Worm (Caenorhabditis elegans) whole organism, L1 larva: Measurements from ENCODE around the gene pals-19.

Source experiments
- C16A3.4 ChIP-seq: fragments of 150-350 bp; optimal IDR thresholded peaks from 2 replicates; lab custom pipeline; 2014; ENCODE audit warnings: missing biosample characterization, missing genetic modification characterization
- C34B4.2 ChIP-seq: sonication (generic microtip); optimal IDR thresholded peaks from 2 replicates; lab custom pipeline; 2017; ENCODE audit warnings: mild to moderate bottlenecking, missing genetic modification characterization, missing compliant biosample characterization
- aha-1 ChIP-seq: fragments of 150-350 bp; optimal IDR thresholded peaks from 2 replicates; lab custom pipeline; 2014; ENCODE audit warnings: missing biosample characterization, missing genetic modification characterization
- blmp-1 ChIP-seq: fragments of 150-350 bp; optimal IDR thresholded peaks from 2 replicates; lab custom pipeline; 2014; ENCODE audit warnings: missing biosample characterization, missing genetic modification characterization
- ceh-82 ChIP-seq, 3 experiments: fragments of 150-350 bp in 1 of 3; sonication (generic microtip) in 2 of 3; optimal IDR thresholded peaks; 2 replicates each; lab custom pipeline; 2014 to 2017; ENCODE audit warnings: missing biosample characterization in 3 of 3, missing genetic modification characterization in 3 of 3
- ceh-88 ChIP-seq: fragments of 200-800 bp; sonication (Bioruptor generic); IDR thresholded peaks from 2 replicates; pipeline ENCODE4 v1.3.6; 2022; ENCODE audit warnings: missing genetic modification characterization, missing compliant biosample characterization
- ceh-90 ChIP-seq: sonication (generic microtip); optimal IDR thresholded peaks from 2 replicates; lab custom pipeline; 2016; ENCODE audit warnings: missing genetic modification characterization, missing compliant biosample characterization
- dpl-1 ChIP-seq, 3 experiments: fragments of 150-350 bp in 2 of 3; sonication (generic microtip) in 1 of 3; optimal IDR thresholded peaks; 2 replicates each; lab custom pipeline; 2014 to 2017; ENCODE audit warnings: missing biosample characterization in 3 of 3, missing genetic modification characterization in 3 of 3, missing genetic modification reagents in 3 of 3
- efl-1 ChIP-seq, 4 experiments: fragments of 150-350 bp; optimal IDR thresholded peaks in 3 of 4; peaks in 1 of 4; 1 replicate in 1 of 4; 2 replicates in 3 of 4; lab custom pipeline; 2014; ENCODE audit warnings: missing biosample characterization in 2 of 4, missing genetic modification characterization in 2 of 4, missing genetic modification reagents in 2 of 4
- elt-2 ChIP-seq: sonication (generic microtip); optimal IDR thresholded peaks from 2 replicates; lab custom pipeline; 2016; ENCODE audit warnings: missing genetic modification characterization, mild to moderate bottlenecking, inconsistent platforms, missing compliant biosample characterization, missing genetic modification reagents
- fkh-4 ChIP-seq: sonication (generic microtip); optimal IDR thresholded peaks from 2 replicates; lab custom pipeline; 2016; ENCODE audit warnings: missing compliant biosample characterization, missing genetic modification characterization, borderline replicate concordance
- fos-1 ChIP-seq: fragments of 150-350 bp; optimal IDR thresholded peaks from 2 replicates; lab custom pipeline; 2014; ENCODE audit warnings: missing biosample characterization, missing genetic modification characterization
- grh-1 ChIP-seq: fragments of 200-800 bp; sonication (Bioruptor generic); IDR thresholded peaks from 2 replicates; pipeline ENCODE4 v1.3.6; 2022; ENCODE audit warnings: missing genetic modification reagents, missing genetic modification characterization, missing compliant biosample characterization
- jun-1 ChIP-seq: fragments of 150-350 bp; optimal IDR thresholded peaks from 2 replicates; lab custom pipeline; 2014; ENCODE audit warnings: missing biosample characterization, missing genetic modification reagents, missing genetic modification characterization
- lin-13 ChIP-seq: fragments of 150-350 bp; optimal IDR thresholded peaks from 2 replicates; lab custom pipeline; 2014; ENCODE audit warnings: missing biosample characterization, missing genetic modification reagents, missing genetic modification characterization
- lin-14 ChIP-seq: fragments of 200-800 bp; sonication (Bioruptor generic); optimal IDR thresholded peaks from 2 replicates; lab custom pipeline; 2018; ENCODE audit warnings: mild to moderate bottlenecking, missing genetic modification characterization, moderate library complexity, missing compliant biosample characterization
- lin-35 ChIP-seq, 2 experiments: fragments of 150-350 bp; optimal IDR thresholded peaks; 2 replicates each; lab custom pipeline; 2014; ENCODE audit warnings: missing biosample characterization in 2 of 2, missing genetic modification characterization in 2 of 2, missing genetic modification reagents in 2 of 2
- lsy-2 ChIP-seq, 2 experiments: fragments of 150-350 bp; optimal IDR thresholded peaks; 2 replicates each; lab custom pipeline; 2014; ENCODE audit warnings: missing biosample characterization in 2 of 2, missing genetic modification characterization in 2 of 2
- mab-9 ChIP-seq: fragments of 200-800 bp; sonication (Bioruptor generic); IDR thresholded peaks from 2 replicates; pipeline ENCODE4 v1.3.6; 2022; ENCODE audit warnings: missing genetic modification reagents, missing genetic modification characterization, missing compliant biosample characterization
- mdl-1 ChIP-seq, 2 experiments: fragments of 150-350 bp; optimal IDR thresholded peaks; 2 replicates each; lab custom pipeline; 2014 to 2017; ENCODE audit warnings: missing biosample characterization in 2 of 2, missing genetic modification characterization in 2 of 2, inconsistent platforms in 1 of 2
- mep-1 ChIP-seq: fragments of 150-350 bp; optimal IDR thresholded peaks from 2 replicates; lab custom pipeline; 2014; ENCODE audit warnings: missing biosample characterization, missing genetic modification characterization
- nhr-11 ChIP-seq: fragments of 150-350 bp; optimal IDR thresholded peaks from 2 replicates; lab custom pipeline; 2014; ENCODE audit warnings: missing biosample characterization, missing genetic modification characterization
- nhr-20 ChIP-seq: sonication (generic microtip); optimal IDR thresholded peaks from 2 replicates; lab custom pipeline; 2016; ENCODE audit warnings: mild to moderate bottlenecking, missing genetic modification characterization, missing compliant biosample characterization
- nhr-28 ChIP-seq: fragments of 150-350 bp; optimal IDR thresholded peaks from 2 replicates; lab custom pipeline; 2014; ENCODE audit warnings: missing biosample characterization, missing genetic modification characterization
- nhr-71 ChIP-seq: sonication (generic microtip); optimal IDR thresholded peaks from 2 replicates; lab custom pipeline; 2016; ENCODE audit warnings: mild to moderate bottlenecking, missing genetic modification characterization, moderate library complexity, missing compliant biosample characterization
- nhr-77 ChIP-seq: fragments of 150-350 bp; optimal IDR thresholded peaks from 2 replicates; lab custom pipeline; 2014; ENCODE audit warnings: missing biosample characterization, missing genetic modification characterization
- nhr-84 ChIP-seq: sonication (generic microtip); optimal IDR thresholded peaks from 2 replicates; lab custom pipeline; 2017; ENCODE audit warnings: missing biosample characterization, missing genetic modification characterization
- nhr-85 ChIP-seq: sonication (generic microtip); peaks from one replicate; lab custom pipeline; 2016; ENCODE audit warnings: missing genetic modification characterization, inconsistent platforms, missing compliant biosample characterization
- pag-3 ChIP-seq: sonication (generic microtip); optimal IDR thresholded peaks from 2 replicates; lab custom pipeline; 2017; ENCODE audit warnings: missing genetic modification characterization, mild to moderate bottlenecking, missing compliant biosample characterization, antibody characterized with exemption, borderline replicate concordance; ENCODE audit not compliant: insufficient read depth
- pax-3 ChIP-seq: fragments of 200-800 bp; sonication (Bioruptor generic); optimal IDR thresholded peaks from 2 replicates; lab custom pipeline; 2018; ENCODE audit warnings: mild to moderate bottlenecking, missing genetic modification characterization, moderate library complexity, missing compliant biosample characterization
- skn-1 ChIP-seq: fragments of 150-350 bp; optimal IDR thresholded peaks from 2 replicates; lab custom pipeline; 2014; ENCODE audit warnings: missing biosample characterization, missing genetic modification characterization
- snpc-4 ChIP-seq: fragments of 150-350 bp; optimal IDR thresholded peaks from 2 replicates; lab custom pipeline; 2014; ENCODE audit warnings: missing biosample characterization, missing genetic modification characterization
- snu-23 ChIP-seq: sonication (generic microtip); optimal IDR thresholded peaks from 2 replicates; lab custom pipeline; 2016; ENCODE audit warnings: missing genetic modification characterization, missing compliant biosample characterization
- swsn-7 ChIP-seq: sonication (generic microtip); optimal IDR thresholded peaks from 2 replicates; lab custom pipeline; 2016; ENCODE audit warnings: missing genetic modification characterization, missing compliant biosample characterization
- unc-130 ChIP-seq: fragments of 150-350 bp; optimal IDR thresholded peaks from 2 replicates; lab custom pipeline; 2017; ENCODE audit warnings: missing biosample characterization, missing genetic modification characterization, inconsistent platforms
- unc-98 ChIP-seq: fragments of 200-800 bp; sonication (Bioruptor generic); IDR thresholded peaks from 2 replicates; pipeline ENCODE4 v1.3.6; 2022; ENCODE audit warnings: missing genetic modification characterization, missing compliant biosample characterization
- zag-1 ChIP-seq: fragments of 150-350 bp; optimal IDR thresholded peaks from 2 replicates; lab custom pipeline; 2014; ENCODE audit warnings: missing biosample characterization, missing genetic modification characterization
- zip-4 ChIP-seq: fragments of 200-800 bp; sonication (Bioruptor generic); optimal IDR thresholded peaks from 2 replicates; lab custom pipeline; 2018; ENCODE audit warnings: mild to moderate bottlenecking, missing genetic modification characterization, moderate library complexity, missing compliant biosample characterization

The pals-19 gene

ce11 chrIII:1428448-1428847, 26.7 kb downstream of the pals-19 start:
- TF ChIP-seq fkh-4 (no peak), efl-1 (optimal IDR thresholded peaks at IDR 0.05; lab: Kevin White, UChicago) (no peak), efl-1 (GFP tag; optimal IDR thresholded peaks at IDR 0.05 in 1 of 2; lab: Kevin White, UChicago) (peak in 1 of 2 experiments; percentile 16)

ce11 chrIII:1429275-1429674, 27.5 kb downstream of the pals-19 start:
- TF ChIP-seq pag-3 (tag; lab: Kevin White, UChicago) (no peak), snpc-4 (tag; lab: Kevin White, UChicago) (no peak), nhr-11 (tag; lab: Kevin White, UChicago) (no peak)

ce11 chrIII:1429920-1430437, 28.2 kb downstream of the pals-19 start:
- TF ChIP-seq lin-13 (GFP tag; lab: Kevin White, UChicago) (no peak), zip-4 (GFP tag; lab: Kevin White, UChicago) (no peak), pax-3 (tag; lab: Kevin White, UChicago) (no peak), fos-1 (tag; lab: Kevin White, UChicago) (no peak), nhr-85 (peak; percentile 39), blmp-1 (no peak), nhr-20 (tag; lab: Kevin White, UChicago) (no peak), grh-1 (no peak), C16A3.4 (tag; lab: Kevin White, UChicago) (no peak), lin-14 (no peak), elt-2 (no peak), nhr-84 (no peak), lin-35 (GFP tag; optimal IDR thresholded peaks at IDR 0.05; lab: Kevin White, UChicago) (peak in 1 of 2 experiments; percentile 1), skn-1 (tag; lab: Kevin White, UChicago) (no peak), C34B4.2 (tag; lab: Kevin White, UChicago) (no peak), ceh-88 (GFP tag; lab: Robert Waterston, UW) (no peak), nhr-11 (tag; lab: Kevin White, UChicago) (no peak), dpl-1 (GFP tag; optimal IDR thresholded peaks at IDR 0.05; lab: Kevin White, UChicago) (peak in 2 of 3 experiments; percentile 17 to 39), mep-1 (peak; percentile 46), ceh-82 (tag; optimal IDR thresholded peaks at IDR 0.05; lab: Kevin White, UChicago) (peak in 1 of 3 experiments; percentile 30), snu-23 (peak; percentile 54), swsn-7 (tag; lab: Kevin White, UChicago) (peak; percentile 27), ceh-90 (no peak), lsy-2 (tag; optimal IDR thresholded peaks at IDR 0.05; lab: Kevin White, UChicago) (peak; percentile 40 to 51), mdl-1 (tag; optimal IDR thresholded peaks at IDR 0.05; lab: Kevin White, UChicago) (peak in 1 of 2 experiments; percentile 0), jun-1 (tag; lab: Kevin White, UChicago) (no peak), nhr-71 (tag; lab: Kevin White, UChicago) (no peak), zag-1 (tag; lab: Kevin White, UChicago) (no peak), fkh-4 (no peak), unc-98 (GFP tag; lab: Robert Waterston, UW) (no peak), nhr-28 (no peak), efl-1 (optimal IDR thresholded peaks at IDR 0.05; lab: Kevin White, UChicago) (peak; percentile 23 to 25), efl-1 (GFP tag; optimal IDR thresholded peaks at IDR 0.05 in 1 of 2; lab: Kevin White, UChicago) (peak; percentile 53 to 91), nhr-77 (tag; lab: Kevin White, UChicago) (no peak), aha-1 (no peak), unc-130 (tag; lab: Kevin White, UChicago) (no peak), mab-9 (GFP tag; lab: Robert Waterston, UW) (no peak), snpc-4 (tag; lab: Kevin White, UChicago) (no peak)
